Worm (Caenorhabditis elegans) whole organism, early embryonic: ENCODE results near the gene snrp-3.

Experiments
- B0310.2 ChIP-seq: sonication (generic microtip); optimal IDR thresholded peaks from 2 replicates; lab custom pipeline; 2016; ENCODE audit warnings: mild to moderate bottlenecking, missing genetic modification characterization, missing compliant biosample characterization
- ama-1 ChIP-seq: fragments of 150-350 bp; optimal IDR thresholded peaks from 2 replicates; lab custom pipeline; 2014
- flt-1 ChIP-seq: fragments of 200-800 bp; sonication (Bioruptor generic); IDR thresholded peaks from 2 replicates; pipeline ENCODE4 v1.3.6; 2022; ENCODE audit warnings: missing genetic modification characterization, missing compliant biosample characterization
- hmbx-1 ChIP-seq: sonication (generic microtip); optimal IDR thresholded peaks from 2 replicates; lab custom pipeline; 2016; ENCODE audit warnings: mild to moderate bottlenecking, missing genetic modification characterization, missing compliant biosample characterization
- pes-1 ChIP-seq: fragments of 200-800 bp; sonication (Bioruptor generic); IDR thresholded peaks from 2 replicates; pipeline ENCODE4 v1.3.6; 2022; ENCODE audit warnings: missing genetic modification reagents, missing genetic modification characterization, missing compliant biosample characterization
- sea-1 ChIP-seq: fragments of 200-800 bp; sonication (Bioruptor generic); conservative IDR thresholded peaks from 2 replicates; pipeline ENCODE4 v1.3.6; 2022; ENCODE audit warnings: missing genetic modification characterization, missing compliant biosample characterization
- tbx-11 ChIP-seq: fragments of 200-800 bp; sonication (Bioruptor generic); IDR thresholded peaks from 2 replicates; pipeline ENCODE4 v1.3.6; 2022; ENCODE audit warnings: missing genetic modification characterization, missing compliant biosample characterization
- tbx-37 ChIP-seq: fragments of 200-800 bp; sonication (Bioruptor generic); conservative IDR thresholded peaks from 2 replicates; pipeline ENCODE4 v1.3.6; 2022; ENCODE audit warnings: missing genetic modification reagents, missing genetic modification characterization, missing compliant biosample characterization

ce11 chrIV:8653592-8653991 is 34.0 kb downstream of the snrp-3 start, which contains the start of gene C49C8.5:
- TF ChIP-seq sea-1 (GFP tag; lab: Robert Waterston, UW) (no peak), pes-1 (no peak), flt-1 (GFP tag; lab: Robert Waterston, UW) (no peak), tbx-37 (GFP tag; lab: Robert Waterston, UW) (no peak), hmbx-1 (tag; lab: Kevin White, UChicago) (no peak), tbx-11 (GFP tag; lab: Robert Waterston, UW) (no peak), ama-1 (lab: Kevin White, UChicago) (no peak), B0310.2 (tag; lab: Kevin White, UChicago) (no peak)
